Worm (Caenorhabditis elegans): ENCODE measurements around the gene str-69.

DNA sequence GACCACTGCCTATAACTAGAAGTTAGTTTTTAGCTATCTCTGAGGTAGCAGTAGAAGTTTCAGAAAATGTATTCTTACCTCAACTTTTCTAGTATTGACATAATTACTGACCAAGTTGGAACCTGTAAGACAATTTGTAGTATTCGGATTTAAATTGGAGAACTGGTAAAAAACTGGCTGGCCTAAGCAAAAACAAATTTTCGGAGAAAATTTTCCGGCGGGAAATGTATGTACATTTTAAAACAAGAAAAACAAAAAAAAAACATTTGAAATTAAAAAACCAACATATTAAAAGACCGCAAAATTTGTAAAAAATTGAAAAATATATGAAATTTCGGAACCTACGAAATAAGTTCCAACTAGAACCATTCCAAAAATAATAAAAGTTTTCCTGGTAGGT lies 41.2 kb upstream of the str-69 start, which contains the start of gene srab-11:
- TF ChIP-seq pha-4 (tag; optimal IDR thresholded peaks at IDR 0.05) = no peak
- no peak for TF ChIP-seq lag-1 (GFP tag; IDR thresholded peaks at IDR 0.05)
